Fruit fly (Drosophila melanogaster) whole organism, embryonic: ENCODE measurements around the gene CG31445.

Experiments
- Hand ChIP-seq: fragments of 200-800 bp; sonication (Bioruptor generic); optimal IDR thresholded peaks from 2 replicates; lab custom pipeline; 2017; ENCODE audit warnings: mild to moderate bottlenecking, missing biosample characterization, missing genetic modification reagents, missing genetic modification characterization
- Hr3 ChIP-seq: fragments of 200-800 bp; sonication (Bioruptor generic); optimal IDR thresholded peaks from 3 replicates; lab custom pipeline; 2016; ENCODE audit warnings: missing biosample characterization, missing genetic modification characterization
- Lhr ChIP-seq: fragments of 200-800 bp; sonication (Bioruptor generic); optimal IDR thresholded peaks from 3 replicates; lab custom pipeline; 2017; ENCODE audit warnings: mild to moderate bottlenecking, missing biosample characterization, missing genetic modification reagents, missing genetic modification characterization
- Rfx ChIP-seq: fragments of 200-800 bp; sonication (Bioruptor generic); IDR thresholded peaks from 2 replicates; pipeline ENCODE4 v1.3.6; 2022; ENCODE audit warnings: missing biosample characterization, missing genetic modification characterization
- ash1 ChIP-seq: fragments of 200-800 bp; sonication (Bioruptor generic); optimal IDR thresholded peaks from 2 replicates; lab custom pipeline; 2018; ENCODE audit warnings: missing biosample characterization, mild to moderate bottlenecking, missing genetic modification characterization
- corto ChIP-seq: fragments of 200-800 bp; sonication (Bioruptor generic); optimal IDR thresholded peaks from 2 replicates; lab custom pipeline; 2016; ENCODE audit warnings: missing biosample characterization, mild to moderate bottlenecking, missing genetic modification characterization, moderate library complexity
- en ChIP-seq: fragments of 200-800 bp; sonication (Bioruptor generic); optimal IDR thresholded peaks from 2 replicates; lab custom pipeline; 2016; ENCODE audit warnings: missing biosample characterization, missing genetic modification characterization
- eyg ChIP-seq: fragments of 200-800 bp; sonication (Bioruptor generic); optimal IDR thresholded peaks from 3 replicates; lab custom pipeline; 2016; ENCODE audit warnings: missing biosample characterization, missing genetic modification characterization
- gem ChIP-seq: fragments of 200-800 bp; sonication (Bioruptor generic); optimal IDR thresholded peaks from 2 replicates; lab custom pipeline; 2019; ENCODE audit warnings: missing biosample characterization, mild to moderate bottlenecking, missing genetic modification characterization, moderate library complexity
- klu ChIP-seq: fragments of 200-800 bp; sonication (Bioruptor generic); IDR thresholded peaks from 2 replicates; pipeline ENCODE4 v1.3.6; 2022; ENCODE audit warnings: missing biosample characterization, missing genetic modification characterization
- luna ChIP-seq: fragments of 200-800 bp; sonication (Bioruptor generic); optimal IDR thresholded peaks from 2 replicates; lab custom pipeline; 2016; ENCODE audit warnings: missing biosample characterization, missing genetic modification characterization
- pan ChIP-seq, 4 experiments: fragments of >200 bp in 3 of 4; fragments of 200-800 bp in 1 of 4; sonication (Bioruptor generic) in 1 of 4; optimal IDR thresholded peaks in 3 of 4; IDR thresholded peaks in 1 of 4; 2 replicates each; pipeline versions ENCODE4 v1.3.6 to Lab custom; 2017 to 2022; ENCODE audit warnings: missing biosample characterization in 2 of 4, missing genetic modification characterization in 2 of 4, mixed read lengths in 1 of 4
- sim ChIP-seq: fragments of 200-800 bp; sonication (Bioruptor generic); IDR thresholded peaks from 2 replicates; pipeline ENCODE4 v1.3.6; 2022; ENCODE audit warnings: missing biosample characterization, missing genetic modification characterization
- sna ChIP-seq: fragments of 200-800 bp; sonication (Bioruptor generic); IDR thresholded peaks from 2 replicates; pipeline ENCODE4 v1.3.6; 2022; ENCODE audit warnings: missing biosample characterization, missing genetic modification characterization; ENCODE audit not compliant: partially characterized antibody

DNA sequence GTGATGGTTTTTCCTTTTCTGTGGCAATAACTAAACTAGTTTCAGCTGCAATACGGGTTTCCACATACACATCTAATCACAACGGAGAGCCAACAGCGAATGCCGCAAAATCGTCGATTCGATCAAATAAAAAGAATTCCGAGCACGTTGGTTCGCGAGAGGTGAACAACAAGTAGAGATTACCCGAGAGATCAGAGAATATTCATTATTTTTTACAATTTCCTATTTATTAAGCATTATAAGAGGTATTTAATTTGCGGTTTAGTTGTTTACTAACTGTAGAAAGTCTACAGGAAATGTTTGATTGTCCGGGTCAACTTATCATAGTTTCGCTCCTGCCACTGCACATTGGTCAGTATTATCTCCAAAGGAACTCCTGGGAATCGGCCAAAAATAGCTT is 6.0 kb downstream of the CG31445 start, which contains the start of gene CG11951:
- TF ChIP-seq Lhr (GFP tag; lab: Kevin White, UChicago) (no peak), Hr3 (GFP tag; lab: Kevin White, UChicago) (no peak), eyg (GFP tag; lab: Kevin White, UChicago) (no peak), Rfx (no peak), ash1 (no peak), corto (GFP tag; lab: Kevin White, UChicago) (no peak), sna (GFP tag; lab: Robert Waterston, UW) (no peak), klu (GFP tag; lab: Robert Waterston, UW) (no peak), sim (GFP tag; lab: Robert Waterston, UW) (no peak), pan (optimal IDR thresholded peaks at IDR 0.05; lab: Kevin White, UChicago) (no peak), pan (GFP tag; optimal IDR thresholded peaks at IDR 0.05 in 1 of 2, IDR thresholded peaks at IDR 0.05 in 1 of 2) (no peak), luna (GFP tag; lab: Kevin White, UChicago) (no peak), gem (tag; lab: Kevin White, UChicago) (no peak), en (no peak), Hand (GFP tag; lab: Kevin White, UChicago) (no peak)
